Worm (Caenorhabditis elegans) whole organism, L2 larva: ENCODE data around the gene nhr-198.

ENCODE experiments used
- ZK546.5 ChIP-seq: sonication (generic microtip); optimal IDR thresholded peaks from 2 replicates; lab custom pipeline; 2017; ENCODE audit warnings: missing biosample characterization, missing genetic modification characterization
- ama-1 ChIP-seq: fragments of 150-350 bp; optimal IDR thresholded peaks from 2 replicates; lab custom pipeline; 2018; ENCODE audit warnings: inconsistent platforms
- ceh-82 ChIP-seq: fragments of 150-350 bp; optimal IDR thresholded peaks from 2 replicates; lab custom pipeline; 2014; ENCODE audit warnings: missing biosample characterization, missing genetic modification characterization
- fos-1 ChIP-seq: fragments of 150-350 bp; optimal IDR thresholded peaks from 2 replicates; lab custom pipeline; 2014; ENCODE audit warnings: missing biosample characterization, missing genetic modification characterization
- lsy-2 ChIP-seq, 2 experiments: fragments of 150-350 bp in 1 of 2; sonication (generic microtip) in 1 of 2; optimal IDR thresholded peaks; 2 replicates each; lab custom pipeline; 2014 to 2017; ENCODE audit warnings: missing biosample characterization in 2 of 2, missing genetic modification characterization in 2 of 2
- nhr-10 ChIP-seq: sonication (generic microtip); optimal IDR thresholded peaks from 2 replicates; lab custom pipeline; 2017; ENCODE audit warnings: missing biosample characterization, missing genetic modification characterization
- nhr-12 ChIP-seq: fragments of 150-350 bp; optimal IDR thresholded peaks from 2 replicates; lab custom pipeline; 2014; ENCODE audit warnings: missing biosample characterization, missing genetic modification characterization
- nhr-23 ChIP-seq: fragments of 150-350 bp; optimal IDR thresholded peaks from 2 replicates; lab custom pipeline; 2014; ENCODE audit warnings: missing biosample characterization, missing genetic modification reagents, missing genetic modification characterization
- nhr-237 ChIP-seq: fragments of 150-350 bp; optimal IDR thresholded peaks from 2 replicates; lab custom pipeline; 2014; ENCODE audit warnings: missing biosample characterization, missing genetic modification characterization
- nhr-25 ChIP-seq: fragments of 150-350 bp; sonication (generic microtip); optimal IDR thresholded peaks from 3 replicates; lab custom pipeline; 2014; ENCODE audit warnings: missing biosample characterization, missing genetic modification characterization
- skn-1 ChIP-seq: sonication (generic microtip); optimal IDR thresholded peaks from 2 replicates; lab custom pipeline; 2017; ENCODE audit warnings: missing biosample characterization, missing genetic modification characterization
- unc-39 ChIP-seq: fragments of 150-350 bp; optimal IDR thresholded peaks from 2 replicates; lab custom pipeline; 2014; ENCODE audit warnings: missing biosample characterization, missing genetic modification characterization
- zag-1 ChIP-seq: fragments of 150-350 bp; optimal IDR thresholded peaks from 2 replicates; lab custom pipeline; 2014; ENCODE audit warnings: missing biosample characterization, missing genetic modification characterization

DNA sequence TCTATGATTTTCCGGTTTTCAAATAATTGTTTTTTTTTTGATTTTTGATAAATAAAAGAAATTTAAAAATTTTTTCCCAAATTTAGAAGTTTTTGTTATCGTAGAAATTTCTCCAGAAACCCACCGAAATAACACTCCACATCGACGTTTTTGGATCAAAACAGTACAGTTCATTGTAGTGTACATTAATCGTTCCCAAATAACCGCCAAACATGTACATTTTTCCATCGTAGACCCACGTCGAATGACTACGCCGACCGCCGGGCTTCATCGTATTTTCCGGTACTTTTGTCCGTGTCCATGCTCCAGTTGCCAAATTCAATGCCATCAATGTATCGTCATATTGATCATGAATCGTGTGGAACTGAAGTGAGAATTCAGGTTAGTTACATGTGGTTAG, 39.7 kb upstream of the nhr-198 start, which contains the start of gene F53E4.2:
- TF ChIP-seq ZK546.5 (tag; lab: Kevin White, UChicago) (no peak), nhr-23 (tag; lab: Kevin White, UChicago) (no peak), lsy-2 (tag; optimal IDR thresholded peaks at IDR 0.05; lab: Kevin White, UChicago) (no peak), nhr-10 (tag; lab: Kevin White, UChicago) (no peak), unc-39 (tag; lab: Kevin White, UChicago) (no peak), skn-1 (tag; lab: Kevin White, UChicago) (no peak), fos-1 (tag; lab: Kevin White, UChicago) (no peak), nhr-237 (tag; lab: Kevin White, UChicago) (no peak), ama-1 (no peak), ceh-82 (tag; lab: Kevin White, UChicago) (no peak), zag-1 (tag; lab: Kevin White, UChicago) (no peak), nhr-12 (tag; lab: Kevin White, UChicago) (no peak), nhr-25 (tag; lab: Kevin White, UChicago) (no peak)
